Fruit fly (Drosophila melanogaster) whole organism, wandering third instar larva: ENCODE measurements around the gene GstD9.

Experiments
- Abd-B ChIP-seq: fragments of >200 bp; optimal IDR thresholded peaks from 2 replicates; lab custom pipeline; 2017; ENCODE audit warnings: missing biosample characterization, missing genetic modification characterization
- Jra ChIP-seq: sonication (Bioruptor generic); optimal IDR thresholded peaks from 2 replicates; lab custom pipeline; 2016; ENCODE audit warnings: missing biosample characterization, missing genetic modification characterization
- N ChIP-seq: fragments of >200 bp; optimal IDR thresholded peaks from 2 replicates; lab custom pipeline; 2018; ENCODE audit warnings: missing biosample characterization, missing external identifiers, missing genetic modification characterization
- foxo ChIP-seq, 2 experiments: fragments of 200-800 bp; sonication (Bioruptor generic); optimal IDR thresholded peaks; 2 replicates in 1 of 2; 3 replicates in 1 of 2; lab custom pipeline; 2016 to 2017; ENCODE audit warnings: missing biosample characterization in 2 of 2, missing genetic modification characterization in 2 of 2
- h ChIP-seq: fragments of 200-800 bp; sonication (Bioruptor generic); optimal IDR thresholded peaks from 3 replicates; lab custom pipeline; 2016; ENCODE audit warnings: missing biosample characterization, mild to moderate bottlenecking, missing genetic modification characterization
- sv ChIP-seq: fragments of 200-800 bp; sonication (Bioruptor generic); optimal IDR thresholded peaks from 3 replicates; lab custom pipeline; 2016; ENCODE audit warnings: missing biosample characterization, missing genetic modification characterization
- usp ChIP-seq: fragments of >200 bp; optimal IDR thresholded peaks from 2 replicates; lab custom pipeline; 2017; ENCODE audit warnings: missing biosample characterization, missing genetic modification characterization

dm6 chr3R:12326855-12327254 is 40.5 kb downstream of the GstD9 start:
- no peak for TF ChIP-seq usp (GFP tag; lab: Kevin White, UChicago)
- no peak for TF ChIP-seq N (GFP tag; lab: Kevin White, UChicago)
- TF ChIP-seq Abd-B (GFP tag; lab: Kevin White, UChicago) = no peak
- TF ChIP-seq sv = no peak
- no peak for TF ChIP-seq Jra
- no peak for TF ChIP-seq h (GFP tag; lab: Kevin White, UChicago)
- no peak for TF ChIP-seq foxo (GFP tag; optimal IDR thresholded peaks at IDR 0.05; lab: Kevin White, UChicago)
